Worm (Caenorhabditis elegans): ENCODE data around the gene W09B6.4.

Gene W09B6.4

DNA sequence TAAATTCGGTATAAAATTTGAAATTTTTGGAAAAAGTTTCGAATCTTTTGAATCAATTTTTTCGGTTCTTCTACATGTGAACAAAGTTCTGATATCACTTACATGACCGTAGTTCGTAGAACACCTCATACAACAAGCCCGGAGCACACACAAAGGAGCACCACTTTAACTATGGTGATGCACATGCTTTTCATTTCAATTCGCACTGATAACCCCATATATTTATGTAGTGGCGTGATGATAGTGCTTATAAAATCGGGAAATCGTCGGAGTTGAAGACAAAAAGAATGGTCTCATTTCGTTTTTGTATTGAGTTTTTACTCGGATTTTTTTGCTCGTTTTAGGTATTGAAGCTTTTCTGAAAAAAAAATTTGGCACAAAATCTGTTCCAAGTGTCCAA, at the start of gene W09B6.4:
Gene W09B6.4 (minus strand): TSS at position 151 of the 400 bp plus-strand sequence.
- no peak for TF ChIP-seq unc-62 (GFP tag; optimal IDR thresholded peaks at IDR 0.05)

ce11 chrII:1189652-1190051, 49.0 kb upstream of the W09B6.4 start:
- TF ChIP-seq unc-62 (GFP tag; optimal IDR thresholded peaks at IDR 0.05), result no peak

- no peak for TF ChIP-seq unc-62 (GFP tag; optimal IDR thresholded peaks at IDR 0.05)
These were observed 47.5 kb upstream of the W09B6.4 start for ce11 chrII:1188137-1188536.

- TF ChIP-seq unc-62 (GFP tag; optimal IDR thresholded peaks at IDR 0.05), result no peak
These were observed 38.6 kb upstream of the W09B6.4 start, which contains the start of gene nas-27 for ce11 chrII:1179223-1179622. TSS of gene nas-27 (minus strand) at chrII:1179323.

DNA sequence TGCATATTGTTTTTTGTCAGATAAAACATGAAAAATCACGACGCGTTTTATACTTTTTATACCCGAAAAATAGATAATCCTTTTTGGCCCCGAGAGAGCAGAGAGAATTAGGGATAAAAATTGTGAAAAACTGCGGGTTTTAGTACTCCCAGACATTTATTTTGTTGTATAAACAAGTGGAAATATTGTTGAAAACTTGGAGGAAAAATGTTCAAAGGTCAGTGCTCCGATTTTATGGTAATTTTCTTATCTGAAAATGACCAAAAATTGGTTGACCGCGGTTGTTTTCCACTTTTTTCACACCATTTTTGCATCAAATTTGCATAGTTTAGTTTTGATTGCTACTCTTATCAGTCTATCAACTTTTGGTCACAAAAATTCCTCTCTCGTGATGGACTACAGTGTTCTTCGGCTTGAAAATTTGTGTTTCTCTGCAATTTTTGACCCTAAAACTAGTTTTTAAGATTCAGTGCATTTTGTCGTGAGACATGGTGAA, 31.5 kb upstream of the W09B6.4 start, which contains the start of gene dlhd-1:
Gene dlhd-1 (minus strand): TSS at position 51 of the 496 bp plus-strand sequence.
- TF ChIP-seq unc-62 (GFP tag; optimal IDR thresholded peaks at IDR 0.05), result no peak

- no peak for TF ChIP-seq unc-62 (GFP tag; optimal IDR thresholded peaks at IDR 0.05)
These were observed 30.2 kb upstream of the W09B6.4 start for ce11 chrII:1170842-1171241.

- no peak for TF ChIP-seq unc-62 (GFP tag; optimal IDR thresholded peaks at IDR 0.05)
These were observed 22.6 kb upstream of the W09B6.4 start, which contains the start of gene T23F4.2 for ce11 chrII:1163275-1163674. TSS of gene T23F4.2 (plus strand) at chrII:1163575.

DNA sequence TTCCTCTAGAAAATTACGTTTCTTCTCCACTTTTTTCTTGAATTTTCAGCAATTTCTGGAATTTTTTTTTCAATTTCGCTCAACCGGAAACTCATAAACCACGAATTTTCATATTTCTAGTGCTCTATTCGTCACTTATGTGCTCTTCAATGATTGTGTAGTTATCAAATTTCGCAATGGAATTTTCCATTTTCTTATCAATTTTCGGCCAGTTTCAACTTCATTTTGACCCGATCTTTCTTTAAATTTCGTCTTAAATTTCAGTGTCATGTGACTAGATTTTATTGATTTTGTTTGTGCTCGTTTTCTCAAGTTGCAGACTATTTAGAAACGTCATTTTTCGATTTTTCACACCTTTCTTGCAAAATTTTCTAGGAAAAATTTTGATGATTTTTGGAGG, 19.1 kb upstream of the W09B6.4 start:
- TF ChIP-seq unc-62 (GFP tag; optimal IDR thresholded peaks at IDR 0.05), result no peak

- TF ChIP-seq unc-62 (GFP tag; optimal IDR thresholded peaks at IDR 0.05), result no peak
These were observed 16.5 kb upstream of the W09B6.4 start for ce11 chrII:1157135-1157534.

DNA sequence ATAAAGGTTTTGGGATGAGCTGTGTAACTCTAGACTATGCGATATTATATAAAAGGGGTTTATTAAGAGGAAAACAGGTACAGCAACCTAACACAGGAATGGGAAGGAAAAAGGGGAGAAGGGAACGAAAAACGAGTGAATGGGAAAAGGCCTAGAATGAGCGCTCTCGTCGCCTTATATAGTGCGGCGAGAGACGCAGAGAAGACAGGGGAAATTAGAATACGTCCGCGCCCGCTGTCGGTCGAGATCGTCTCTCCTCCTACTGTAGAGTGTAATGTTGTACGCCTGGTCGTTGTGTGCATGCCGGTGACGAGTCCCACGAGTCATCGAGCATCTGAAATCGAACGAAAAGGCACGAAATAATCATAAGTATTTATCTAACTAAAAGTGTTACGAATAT, 12.7 kb upstream of the W09B6.4 start:
- TF ChIP-seq unc-62 (GFP tag; optimal IDR thresholded peaks at IDR 0.05), result no peak

DNA sequence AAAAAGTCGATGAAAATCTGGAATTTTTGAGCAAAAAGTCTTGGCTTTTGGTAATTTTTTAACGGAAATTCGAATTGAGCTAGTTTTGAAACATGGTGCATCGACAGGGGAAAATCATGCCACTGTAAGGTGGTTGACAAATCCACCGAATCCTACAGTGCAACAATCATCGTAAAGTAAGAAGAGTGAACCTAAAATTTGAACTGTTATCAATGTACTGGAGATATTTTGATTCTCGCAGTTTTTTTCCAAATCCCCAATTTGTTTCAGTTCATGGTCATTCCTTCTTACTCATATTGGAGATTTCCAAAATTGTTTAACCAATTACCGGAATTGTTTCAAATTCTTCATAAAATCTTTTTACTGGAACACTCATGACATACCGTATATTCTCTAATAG, 12.1 kb upstream of the W09B6.4 start:
- TF ChIP-seq unc-62 (GFP tag; optimal IDR thresholded peaks at IDR 0.05), result no peak

DNA sequence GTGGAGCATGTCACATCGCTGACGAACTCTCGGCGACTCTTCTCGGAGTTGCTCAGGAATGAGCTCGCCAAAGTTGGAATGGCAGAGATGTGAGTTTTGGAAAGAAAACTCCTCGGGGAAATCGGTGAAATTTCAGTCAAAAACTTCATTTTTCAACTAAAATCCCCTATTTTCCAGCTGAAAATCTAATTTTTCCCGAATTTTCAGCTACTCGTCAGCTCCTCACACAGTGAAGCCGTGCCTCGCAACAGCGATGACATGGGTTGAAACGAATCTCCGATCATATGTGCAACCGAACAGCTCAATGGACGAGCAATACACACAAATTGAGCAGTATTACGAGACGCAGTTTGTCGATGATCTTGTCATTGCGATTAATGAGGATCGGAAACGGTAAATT, 11.2 kb upstream of the W09B6.4 start:
- TF ChIP-seq unc-62 (GFP tag; optimal IDR thresholded peaks at IDR 0.05), result no peak

- no peak for TF ChIP-seq unc-62 (GFP tag; optimal IDR thresholded peaks at IDR 0.05)
These were observed 8.8 kb upstream of the W09B6.4 start for ce11 chrII:1149390-1149789.

DNA sequence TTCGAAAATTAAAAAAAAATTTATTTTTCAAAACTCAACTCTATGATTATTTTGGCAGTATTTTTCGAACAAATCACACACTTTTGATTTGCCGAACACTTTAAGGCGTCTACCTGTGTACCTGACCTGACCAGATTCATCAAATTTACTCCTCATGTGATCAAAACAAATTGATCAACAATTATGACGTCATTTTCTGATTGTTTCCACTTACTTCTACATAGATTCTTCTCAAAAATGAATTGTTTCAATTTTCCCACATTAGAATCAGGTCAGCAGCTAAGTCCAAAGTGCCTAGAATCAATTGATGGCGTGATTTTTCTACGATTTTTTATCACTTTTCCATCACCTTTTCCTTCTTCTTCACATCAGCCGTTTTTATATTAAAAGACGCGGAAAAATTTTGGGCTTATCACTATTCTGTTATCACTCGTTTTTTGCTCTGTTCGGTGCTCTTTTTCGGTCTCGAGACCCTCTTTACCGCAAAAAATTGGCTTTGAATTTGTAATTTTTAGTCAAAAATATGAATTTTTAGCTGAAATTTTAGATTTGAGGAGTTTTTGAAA, 2.6 kb upstream of the W09B6.4 start:
- no peak for TF ChIP-seq unc-62 (GFP tag; optimal IDR thresholded peaks at IDR 0.05)

ce11 chrII:1141720-1142574, 1.3 kb upstream of the W09B6.4 start:
- TF ChIP-seq unc-62 (GFP tag; optimal IDR thresholded peaks at IDR 0.05), result no peak

DNA sequence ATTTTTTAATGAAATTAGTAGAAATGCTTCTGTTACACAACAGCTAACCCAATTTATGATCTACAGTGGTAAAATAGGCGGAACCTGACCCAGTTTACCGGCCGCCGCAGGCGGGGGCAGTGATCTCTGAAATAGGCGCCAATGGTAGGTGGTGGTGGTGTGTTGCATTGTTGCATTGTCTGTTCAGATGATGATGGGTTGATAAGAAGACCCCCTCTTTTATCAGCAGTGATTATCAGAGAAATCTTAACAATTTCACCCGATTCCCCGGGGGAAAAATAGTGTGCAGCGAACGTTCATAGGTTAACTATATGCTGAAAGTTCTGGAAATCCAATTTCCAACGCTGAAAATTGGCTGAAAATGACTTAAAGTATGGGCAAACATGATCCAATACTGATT, 2.0 kb downstream of the W09B6.4 start:
- no peak for TF ChIP-seq unc-62 (GFP tag; optimal IDR thresholded peaks at IDR 0.05)

ce11 chrII:1136485-1136884, 4.2 kb downstream of the W09B6.4 start, which contains the start of gene pod-2:
TSS of gene pod-2 (plus strand) at chrII:1136785.
- TF ChIP-seq unc-62 (GFP tag; optimal IDR thresholded peaks at IDR 0.05), result no peak

Data from whole organism, dauer.